Worm (Caenorhabditis elegans) whole organism, young adult: Measurements from ENCODE around the gene fahd-1.

Source experiments
- K11D2.4 ChIP-seq: fragments of 200-800 bp; sonication (Bioruptor generic); IDR thresholded peaks from 2 replicates; pipeline ENCODE4 v1.3.6; 2022; ENCODE audit warnings: missing genetic modification reagents, missing genetic modification characterization, missing compliant biosample characterization
- Y53G8AR.9 ChIP-seq: fragments of 200-800 bp; sonication (Bioruptor generic); conservative IDR thresholded peaks from 2 replicates; pipeline ENCODE4 v1.3.6; 2022; ENCODE audit warnings: missing genetic modification reagents, missing genetic modification characterization, missing compliant biosample characterization
- ama-1 ChIP-seq, 3 experiments: fragments of 150-350 bp in 1 of 3; sonication (generic microtip) in 2 of 3; optimal IDR thresholded peaks; 2 replicates each; lab custom pipeline; 2014 to 2018; ENCODE audit warnings: missing biosample characterization in 2 of 3, missing genetic modification characterization in 2 of 3, missing genetic modification reagents in 2 of 3
- bed-2 ChIP-seq: fragments of 200-800 bp; sonication (Bioruptor generic); IDR thresholded peaks from 2 replicates; pipeline ENCODE4 v1.3.6; 2022; ENCODE audit warnings: missing genetic modification reagents, missing genetic modification characterization, missing compliant biosample characterization
- ceh-100 ChIP-seq: fragments of 200-800 bp; sonication (Bioruptor generic); IDR thresholded peaks from 2 replicates; pipeline ENCODE4 v1.3.6; 2022; ENCODE audit warnings: missing genetic modification reagents, missing genetic modification characterization, missing compliant biosample characterization
- dpl-1 ChIP-seq: fragments of 150-350 bp; optimal IDR thresholded peaks from 2 replicates; lab custom pipeline; 2014; ENCODE audit warnings: missing biosample characterization, missing genetic modification reagents, missing genetic modification characterization
- him-1 ChIP-seq: sonication (generic microtip); optimal IDR thresholded peaks from 2 replicates; lab custom pipeline; 2016; ENCODE audit warnings: missing genotype, missing genetic modification reagents, missing genetic modification characterization, missing compliant biosample characterization
- hlh-26 ChIP-seq: fragments of 200-800 bp; sonication (Bioruptor generic); conservative IDR thresholded peaks from 2 replicates; pipeline ENCODE4 v1.3.6; 2022; ENCODE audit warnings: missing genetic modification reagents, missing genetic modification characterization, missing compliant biosample characterization
- hsf-1 ChIP-seq: fragments of 200-800 bp; sonication (Bioruptor generic); IDR thresholded peaks from 2 replicates; pipeline ENCODE4 v1.3.6; 2022; ENCODE audit warnings: missing genetic modification reagents, missing genetic modification characterization, missing compliant biosample characterization
- pha-4 ChIP-seq: fragments of 150-350 bp; sonication (generic microtip); optimal IDR thresholded peaks from 2 replicates; lab custom pipeline; 2014; ENCODE audit warnings: missing biosample characterization, missing genetic modification reagents, missing genetic modification characterization
- snpc-1.3 ChIP-seq: sonication (generic microtip); optimal IDR thresholded peaks from 2 replicates; lab custom pipeline; 2017; ENCODE audit warnings: missing genetic modification characterization, mild to moderate bottlenecking, missing compliant biosample characterization, antibody characterized with exemption, moderate library complexity, missing genotype, missing genetic modification reagents; ENCODE audit not compliant: insufficient read depth
- snpc-4 ChIP-seq, 5 experiments: fragments of 150-350 bp in 1 of 5; sonication (generic microtip) in 4 of 5; optimal IDR thresholded peaks; 2 replicates each; lab custom pipeline; 2014 to 2018; ENCODE audit warnings: missing genetic modification characterization in 5 of 5, missing biosample characterization in 3 of 5, antibody characterized with exemption in 2 of 5, mild to moderate bottlenecking in 2 of 5, missing compliant biosample characterization in 2 of 5, missing genotype in 2 of 5, moderate library complexity in 2 of 5, missing genetic modification reagents in 1 of 5
- tlf-1 ChIP-seq: fragments of 200-800 bp; sonication (Bioruptor generic); optimal IDR thresholded peaks from 2 replicates; lab custom pipeline; 2018; ENCODE audit warnings: mild to moderate bottlenecking, missing genetic modification characterization, missing compliant biosample characterization
- xnd-1 ChIP-seq: sonication (generic microtip); optimal IDR thresholded peaks from 2 replicates; lab custom pipeline; 2016; ENCODE audit warnings: missing genotype, missing genetic modification reagents, missing genetic modification characterization, missing compliant biosample characterization

ce11 chrIII:7924821-7925220 is 32.8 kb downstream of the fahd-1 start, which contains the start of gene tag-250:
- no peak for TF ChIP-seq ama-1 (optimal IDR thresholded peaks at IDR 0.05; lab: Kevin White, UChicago)
- TF ChIP-seq ama-1 (GFP tag; optimal IDR thresholded peaks at IDR 0.05; lab: Kevin White, UChicago): no peak
- TF ChIP-seq hsf-1: no peak
- no peak for TF ChIP-seq bed-2
- no peak for TF ChIP-seq ceh-100 (GFP tag; lab: Robert Waterston, UW)
- TF ChIP-seq hlh-26: no peak
- no peak for TF ChIP-seq him-1 (tag; lab: Kevin White, UChicago)
- no peak for TF ChIP-seq xnd-1 (tag; lab: Kevin White, UChicago)
- TF ChIP-seq snpc-1.3 (tag; lab: Kevin White, UChicago): no peak
- TF ChIP-seq dpl-1 (GFP tag; lab: Kevin White, UChicago): no peak
- TF ChIP-seq pha-4 (tag; lab: Kevin White, UChicago): no peak
- no peak for TF ChIP-seq tlf-1 (GFP tag; lab: Kevin White, UChicago)
- TF ChIP-seq snpc-4 (GFP tag; optimal IDR thresholded peaks at IDR 0.05; lab: Kevin White, UChicago): no peak
- TF ChIP-seq snpc-4 (tag; optimal IDR thresholded peaks at IDR 0.05; lab: Kevin White, UChicago): no peak
- TF ChIP-seq Y53G8AR.9: no peak
- no peak for TF ChIP-seq K11D2.4 (GFP tag; lab: Robert Waterston, UW)
